Fruit fly (Drosophila melanogaster) whole organism, prepupa: ENCODE data around the gene CG1999.

ENCODE experiments used
- Blimp-1 ChIP-seq: fragments of 200-800 bp; sonication (Bioruptor generic); optimal IDR thresholded peaks from 3 replicates; lab custom pipeline; 2017; ENCODE audit warnings: missing biosample characterization, missing genetic modification characterization, mild to moderate bottlenecking, moderate library complexity, missing genetic modification reagents
- CG10631 ChIP-seq: fragments of 200-800 bp; sonication (Bioruptor generic); optimal IDR thresholded peaks from 2 replicates; lab custom pipeline; 2016; ENCODE audit warnings: missing biosample characterization, missing genetic modification characterization
- CG10669 ChIP-seq: fragments of 200-800 bp; sonication (Bioruptor generic); optimal IDR thresholded peaks from 3 replicates; lab custom pipeline; 2018; ENCODE audit warnings: missing biosample characterization, mild to moderate bottlenecking, missing genetic modification characterization, moderate library complexity
- CG11294 ChIP-seq: fragments of 200-800 bp; sonication (Bioruptor generic); IDR thresholded peaks from 2 replicates; pipeline ENCODE4 v1.3.6; 2022; ENCODE audit warnings: missing biosample characterization, missing genetic modification characterization
- CG11762 ChIP-seq: fragments of 200-800 bp; sonication (Bioruptor generic); optimal IDR thresholded peaks from 3 replicates; lab custom pipeline; 2016; ENCODE audit warnings: missing biosample characterization, missing genetic modification characterization; ENCODE audit not compliant: insufficient read depth
- CG15336 ChIP-seq: fragments of 200-800 bp; sonication (Bioruptor generic); IDR thresholded peaks from 2 replicates; pipeline ENCODE4 v1.3.6; 2022; ENCODE audit warnings: missing biosample characterization, missing genetic modification characterization
- CG1621 ChIP-seq: fragments of 200-800 bp; sonication (Bioruptor generic); optimal IDR thresholded peaks from 3 replicates; lab custom pipeline; 2018; ENCODE audit warnings: missing biosample characterization, mild to moderate bottlenecking, missing genetic modification characterization
- CG16779 ChIP-seq: fragments of 200-800 bp; sonication (Bioruptor generic); optimal IDR thresholded peaks from 3 replicates; lab custom pipeline; 2017; ENCODE audit warnings: missing biosample characterization, mild to moderate bottlenecking, missing genetic modification characterization
- CG3032 ChIP-seq: fragments of 200-800 bp; optimal IDR thresholded peaks from 2 replicates; lab custom pipeline; 2019; ENCODE audit warnings: missing biosample characterization, mild to moderate bottlenecking, missing genetic modification characterization, moderate library complexity
- CG34406 ChIP-seq: fragments of 200-800 bp; sonication (Bioruptor generic); optimal IDR thresholded peaks from 3 replicates; lab custom pipeline; 2016; ENCODE audit warnings: missing biosample characterization, missing genetic modification characterization
- CG3919 ChIP-seq: fragments of 200-800 bp; sonication (Bioruptor generic); optimal IDR thresholded peaks from 3 replicates; lab custom pipeline; 2016; ENCODE audit warnings: missing biosample characterization, missing genetic modification characterization
- CG4318 ChIP-seq: fragments of 200-800 bp; sonication (Bioruptor generic); optimal IDR thresholded peaks from 3 replicates; lab custom pipeline; 2017; ENCODE audit warnings: missing biosample characterization, mild to moderate bottlenecking, missing genetic modification characterization
- CG6163 ChIP-seq: fragments of 200-800 bp; sonication (Bioruptor generic); IDR thresholded peaks from 3 replicates; pipeline ENCODE4 v1.3.6; 2022; ENCODE audit warnings: missing biosample characterization, missing genetic modification characterization
- CG6276 ChIP-seq: fragments of 200-800 bp; sonication (Bioruptor generic); optimal IDR thresholded peaks from 2 replicates; lab custom pipeline; 2017; ENCODE audit warnings: missing biosample characterization, mild to moderate bottlenecking, missing genetic modification characterization
- CG6792 ChIP-seq: fragments of 200-800 bp; sonication (Bioruptor generic); optimal IDR thresholded peaks from 3 replicates; lab custom pipeline; 2016; ENCODE audit warnings: missing biosample characterization, missing genetic modification characterization
- CG6808 ChIP-seq: fragments of 200-800 bp; sonication (Bioruptor generic); optimal IDR thresholded peaks from 3 replicates; lab custom pipeline; 2017; ENCODE audit warnings: missing biosample characterization, missing genetic modification characterization, mild to moderate bottlenecking, moderate library complexity, missing genetic modification reagents
- CG6854 ChIP-seq: fragments of 200-800 bp; sonication (Bioruptor generic); optimal IDR thresholded peaks from 2 replicates; lab custom pipeline; 2017; ENCODE audit warnings: missing biosample characterization, mild to moderate bottlenecking, missing genetic modification characterization
- CG8119 ChIP-seq: fragments of 200-800 bp; sonication (Bioruptor generic); IDR thresholded peaks from 3 replicates; pipeline ENCODE4 v1.3.6; 2022; ENCODE audit warnings: missing biosample characterization, missing genetic modification characterization
- CG8319 ChIP-seq: fragments of 200-800 bp; sonication (Bioruptor generic); optimal IDR thresholded peaks from 3 replicates; lab custom pipeline; 2016; ENCODE audit warnings: missing biosample characterization, missing genetic modification characterization
- CG8632 ChIP-seq: fragments of 200-800 bp; sonication (Bioruptor generic); optimal IDR thresholded peaks from 3 replicates; lab custom pipeline; 2016; ENCODE audit warnings: missing biosample characterization, missing genetic modification characterization
- CG9139 ChIP-seq: fragments of 200-800 bp; sonication (Bioruptor generic); optimal IDR thresholded peaks from 3 replicates; lab custom pipeline; 2017; ENCODE audit warnings: missing biosample characterization, mild to moderate bottlenecking, missing genetic modification characterization
- Eip75B ChIP-seq: fragments of 200-800 bp; sonication (Bioruptor generic); optimal IDR thresholded peaks from 3 replicates; lab custom pipeline; 2016; ENCODE audit warnings: missing biosample characterization, missing genetic modification characterization
- Eip78C ChIP-seq: fragments of 200-800 bp; sonication (Bioruptor generic); peaks from one replicate; lab custom pipeline; 2016; ENCODE audit warnings: missing biosample characterization, missing genetic modification characterization
- Ets21C ChIP-seq: fragments of 200-800 bp; sonication (Bioruptor generic); optimal IDR thresholded peaks from 3 replicates; lab custom pipeline; 2016; ENCODE audit warnings: missing biosample characterization, missing genetic modification characterization
- Gug ChIP-seq: fragments of 200-800 bp; sonication (Bioruptor generic); IDR thresholded peaks from 2 replicates; pipeline ENCODE4 v1.3.6; 2022; ENCODE audit warnings: missing biosample characterization, missing genetic modification characterization
- Hr4 ChIP-seq: fragments of 200-800 bp; sonication (Bioruptor generic); optimal IDR thresholded peaks from 3 replicates; lab custom pipeline; 2016; ENCODE audit warnings: missing biosample characterization, missing genetic modification characterization
- Lpt ChIP-seq: fragments of 200-800 bp; sonication (Bioruptor generic); optimal IDR thresholded peaks from 3 replicates; lab custom pipeline; 2016; ENCODE audit warnings: missing biosample characterization, missing genetic modification characterization
- Smox ChIP-seq: fragments of 200-800 bp; sonication (Bioruptor generic); optimal IDR thresholded peaks from 3 replicates; lab custom pipeline; 2016; ENCODE audit warnings: missing biosample characterization, missing genetic modification characterization
- Sox14 ChIP-seq: fragments of 200-800 bp; sonication (Bioruptor generic); optimal IDR thresholded peaks from 3 replicates; lab custom pipeline; 2016; ENCODE audit warnings: missing biosample characterization, missing genetic modification characterization
- Sox15 ChIP-seq: fragments of 200-800 bp; sonication (Bioruptor generic); optimal IDR thresholded peaks from 3 replicates; lab custom pipeline; 2016; ENCODE audit warnings: missing biosample characterization, missing genetic modification characterization
- achi ChIP-seq: fragments of 200-800 bp; sonication (Bioruptor generic); optimal IDR thresholded peaks from 3 replicates; lab custom pipeline; 2016; ENCODE audit warnings: missing biosample characterization, missing genetic modification characterization
- cyc ChIP-seq: fragments of 200-800 bp; sonication (Bioruptor generic); optimal IDR thresholded peaks from 3 replicates; lab custom pipeline; 2016; ENCODE audit warnings: missing biosample characterization, missing genetic modification characterization
- dac ChIP-seq: fragments of 200-800 bp; sonication (Bioruptor generic); optimal IDR thresholded peaks from 2 replicates; lab custom pipeline; 2017; ENCODE audit warnings: missing biosample characterization, mild to moderate bottlenecking, missing genetic modification characterization
- eg ChIP-seq: fragments of 200-800 bp; sonication (Bioruptor generic); IDR thresholded peaks from 3 replicates; pipeline ENCODE4 v1.3.6; 2022; ENCODE audit warnings: missing biosample characterization, missing genetic modification characterization
- fd59A ChIP-seq: fragments of 200-800 bp; sonication (Bioruptor generic); optimal IDR thresholded peaks from 2 replicates; lab custom pipeline; 2017; ENCODE audit warnings: missing biosample characterization, mild to moderate bottlenecking, missing genetic modification characterization, missing genetic modification reagents
- fd85E ChIP-seq: fragments of 200-800 bp; sonication (Bioruptor generic); optimal IDR thresholded peaks from 3 replicates; lab custom pipeline; 2016; ENCODE audit warnings: missing biosample characterization, missing genetic modification characterization
- fkh ChIP-seq: fragments of 200-800 bp; sonication (Bioruptor generic); optimal IDR thresholded peaks from 3 replicates; lab custom pipeline; 2017; ENCODE audit warnings: missing biosample characterization, mild to moderate bottlenecking, missing genetic modification characterization, moderate library complexity
- lz ChIP-seq: fragments of 200-800 bp; sonication (Bioruptor generic); optimal IDR thresholded peaks from 3 replicates; lab custom pipeline; 2016; ENCODE audit warnings: missing biosample characterization, missing genetic modification characterization
- pdm3 ChIP-seq: fragments of 200-800 bp; sonication (Bioruptor generic); optimal IDR thresholded peaks from 3 replicates; lab custom pipeline; 2016; ENCODE audit warnings: missing biosample characterization, missing genetic modification characterization
- salr ChIP-seq, 2 experiments: fragments of 200-800 bp; sonication (Bioruptor generic); optimal IDR thresholded peaks; 3 replicates each; lab custom pipeline; 2016 to 2018; ENCODE audit warnings: missing biosample characterization in 2 of 2, missing genetic modification characterization in 2 of 2, mild to moderate bottlenecking in 1 of 2
- spab ChIP-seq: fragments of 200-800 bp; sonication (Bioruptor generic); optimal IDR thresholded peaks from 2 replicates; lab custom pipeline; 2017; ENCODE audit warnings: missing biosample characterization, mild to moderate bottlenecking, missing genetic modification characterization, missing genetic modification reagents
- svp ChIP-seq: fragments of 200-800 bp; sonication (Bioruptor generic); peaks from one replicate; lab custom pipeline; 2016; ENCODE audit warnings: missing biosample characterization, missing genetic modification characterization
- vri ChIP-seq: fragments of 200-800 bp; sonication (Bioruptor generic); optimal IDR thresholded peaks from 3 replicates; lab custom pipeline; 2016; ENCODE audit warnings: missing biosample characterization, mild to moderate bottlenecking, missing genetic modification characterization

Gene CG1999

dm6 chrX:7336121-7336961 lies 22.3 kb upstream of the CG1999 start (continued):
- TF ChIP-seq CG8119 (GFP tag; lab: Robert Waterston, UW) (peak; percentile 86), CG16779 (tag; lab: Kevin White, UChicago) (peak; percentile 34), dac (GFP tag; lab: Kevin White, UChicago) (peak; percentile 26), Sox15 (GFP tag; lab: Kevin White, UChicago) (no peak), salr (GFP tag; optimal IDR thresholded peaks at IDR 0.05; lab: Kevin White, UChicago) (peak; percentile 32 to 65), CG9139 (GFP tag; lab: Kevin White, UChicago) (no peak), Hr4 (GFP tag; lab: Kevin White, UChicago) (peak; percentile 82), CG11762 (GFP tag; lab: Kevin White, UChicago) (peak; percentile 72), CG10669 (peak; percentile 72), CG1621 (tag; lab: Kevin White, UChicago) (peak; percentile 57), Gug (GFP tag; lab: Robert Waterston, UW) (peak; percentile 64; the same call in 1 of the 2 replicates), CG10631 (GFP tag; lab: Kevin White, UChicago) (peak; percentile 64), CG11294 (GFP tag; lab: Robert Waterston, UW) (peak; percentile 58), CG8319 (GFP tag; lab: Kevin White, UChicago) (no peak), CG8632 (GFP tag; lab: Kevin White, UChicago) (peak; percentile 51), CG6792 (GFP tag; lab: Kevin White, UChicago) (peak; percentile 41), achi (GFP tag; lab: Kevin White, UChicago) (peak; percentile 67), cyc (GFP tag; lab: Kevin White, UChicago) (no peak), spab (peak; percentile 55)

- TF ChIP-seq fd85E (GFP tag; lab: Kevin White, UChicago) (peak; percentile 89), Smox (GFP tag; lab: Kevin White, UChicago) (peak; percentile 95), CG3032 (tag; lab: Kevin White, UChicago) (peak; percentile 96), CG15336 (GFP tag; lab: Robert Waterston, UW) (peak; percentile 95), spab (peak; percentile 95), salr (GFP tag; optimal IDR thresholded peaks at IDR 0.05; lab: Kevin White, UChicago) (peak; percentile 89 to 97), Eip78C (GFP tag; lab: Kevin White, UChicago) (peak; percentile 99), CG6808 (peak; percentile 94), CG16779 (tag; lab: Kevin White, UChicago) (peak; percentile 95), Sox14 (GFP tag; lab: Kevin White, UChicago) (peak; percentile 97), Eip75B (peak; percentile 97), svp (GFP tag; lab: Kevin White, UChicago) (peak; percentile 97), Gug (GFP tag; lab: Robert Waterston, UW) (peak; percentile 92), CG6792 (GFP tag; lab: Kevin White, UChicago) (peak; percentile 97), fkh (GFP tag; lab: Kevin White, UChicago) (peak; percentile 91), CG6276 (GFP tag; lab: Kevin White, UChicago) (peak; percentile 94), CG11762 (GFP tag; lab: Kevin White, UChicago) (peak; percentile 94), vri (GFP tag; lab: Kevin White, UChicago) (peak; percentile 90), Blimp-1 (GFP tag; lab: Kevin White, UChicago) (peak; percentile 81), CG11294 (GFP tag; lab: Robert Waterston, UW) (peak; percentile 83), Ets21C (GFP tag; lab: Kevin White, UChicago) (peak; percentile 92), CG6163 (peak; percentile 97), pdm3 (peak; percentile 96), CG8632 (GFP tag; lab: Kevin White, UChicago) (peak; percentile 95), achi (GFP tag; lab: Kevin White, UChicago) (peak; percentile 96), CG10669 (peak; percentile 97), lz (GFP tag; lab: Kevin White, UChicago) (peak; percentile 96), Hr4 (GFP tag; lab: Kevin White, UChicago) (peak; percentile 96), CG3919 (GFP tag; lab: Kevin White, UChicago) (peak; percentile 96), fd59A (GFP tag; lab: Kevin White, UChicago) (peak; percentile 96), eg (GFP tag; lab: Robert Waterston, UW) (peak; percentile 95), Lpt (GFP tag; lab: Kevin White, UChicago) (peak; percentile 94), CG4318 (GFP tag; lab: Kevin White, UChicago) (peak; percentile 89), CG8119 (GFP tag; lab: Robert Waterston, UW) (peak; percentile 96), CG34406 (GFP tag; lab: Kevin White, UChicago) (peak; percentile 94), CG6854 (peak; percentile 95)
Observed at dm6 chrX:7336962-7337844, 21.4 kb upstream of the CG1999 start, which contains the start of gene CBP. CBP (plus strand) TSS chrX:7337352.
